Fruit fly (Drosophila melanogaster): ENCODE data around the gene PIG-K.

PIG-K gene

dm6 chrX:2036800-2037488, 27.8 kb upstream of the PIG-K start (continued):
- TF ChIP-seq CG7839 (tag; optimal IDR thresholded peaks at IDR 0.05), result peak; percentile 18
- TF ChIP-seq CG6254 (GFP tag; optimal IDR thresholded peaks at IDR 0.05), result peak; percentile 86
- TF ChIP-seq CG5953 (GFP tag; IDR thresholded peaks at IDR 0.05), result no peak
- TF ChIP-seq B-H2 (GFP tag; optimal IDR thresholded peaks at IDR 0.05), result no peak
- TF ChIP-seq Blimp-1 (GFP tag; optimal IDR thresholded peaks at IDR 0.05), result peak; percentile 24
- peak; percentile 90 for TF ChIP-seq sens (GFP tag)
- no peak for TF ChIP-seq CG7928 (GFP tag; optimal IDR thresholded peaks at IDR 0.05)
- TF ChIP-seq HLH54F (GFP tag; optimal IDR thresholded peaks at IDR 0.05), result peak; percentile 14
- TF ChIP-seq CG18599 (GFP tag; optimal IDR thresholded peaks at IDR 0.05), result peak; percentile 12
- no peak for TF ChIP-seq CG6175 (GFP tag; IDR thresholded peaks at IDR 0.05)
- TF ChIP-seq CG18262 (tag; optimal IDR thresholded peaks at IDR 0.05), result peak; percentile 28
- TF ChIP-seq CG1603 (tag; optimal IDR thresholded peaks at IDR 0.05), result peak; percentile 44
- TF ChIP-seq Jarid2 (GFP tag; optimal IDR thresholded peaks at IDR 0.05), result no peak
- no peak for TF ChIP-seq org-1 (GFP tag; optimal IDR thresholded peaks at IDR 0.05)
- peak; percentile 38; the same call in 1 of the 2 replicates for TF ChIP-seq Xrp1 (GFP tag; IDR thresholded peaks at IDR 0.05)
- TF ChIP-seq zen2 (GFP tag; IDR thresholded peaks at IDR 0.05; ENCODE audit: partially characterized antibody), result no peak
- TF ChIP-seq pum (GFP tag; optimal IDR thresholded peaks at IDR 0.05), result peak; percentile 11
- TF ChIP-seq phol (tag; optimal IDR thresholded peaks at IDR 0.05), result peak; percentile 39
- peak; percentile 4 for TF ChIP-seq bcd (GFP tag; optimal IDR thresholded peaks at IDR 0.05)
- TF ChIP-seq CG30403 (GFP tag; optimal IDR thresholded peaks at IDR 0.05), result peak; percentile 34
- no peak for TF ChIP-seq CG17385 (GFP tag; optimal IDR thresholded peaks at IDR 0.05)
- peak; percentile 30 for TF ChIP-seq nmo (GFP tag; optimal IDR thresholded peaks at IDR 0.05)
- peak; percentile 17 for TF ChIP-seq CG17359 (tag; optimal IDR thresholded peaks at IDR 0.05)
- peak; percentile 90 for TF ChIP-seq D19B (GFP tag; optimal IDR thresholded peaks at IDR 0.05)
- peak; percentile 18; the same call in 1 of the 2 replicates for TF ChIP-seq Ptx1 (GFP tag; IDR thresholded peaks at IDR 0.05)
- TF ChIP-seq da (GFP tag; optimal IDR thresholded peaks at IDR 0.05), result no peak
- TF ChIP-seq pnt (GFP tag; optimal IDR thresholded peaks at IDR 0.05), result peak; percentile 31
- TF ChIP-seq sug (tag; optimal IDR thresholded peaks at IDR 0.05), result no peak
- TF ChIP-seq cas (GFP tag; IDR thresholded peaks at IDR 0.05), result no peak
- no peak for TF ChIP-seq peb (GFP tag; IDR thresholded peaks at IDR 0.05)
- TF ChIP-seq CG11504 (tag; optimal IDR thresholded peaks at IDR 0.05), result peak; percentile 50
- no peak for TF ChIP-seq Ssrp (tag; optimal IDR thresholded peaks at IDR 0.05)
- TF ChIP-seq CG15011 (GFP tag; optimal IDR thresholded peaks at IDR 0.05), result no peak
- no peak for TF ChIP-seq vnd (GFP tag; IDR thresholded peaks at IDR 0.05; ENCODE audit: partially characterized antibody)
- TF ChIP-seq CG9609 (GFP tag; optimal IDR thresholded peaks at IDR 0.05), result no peak
- TF ChIP-seq CG31224 (GFP tag; IDR thresholded peaks at IDR 0.05), result 0 out of 2 replicates have a peak, but pooled peaks have one; percentile 4
- no peak for TF ChIP-seq CG34224 (GFP tag; IDR thresholded peaks at IDR 0.05; ENCODE audit: partially characterized antibody)
- peak; percentile 92 for TF ChIP-seq row (GFP tag; IDR thresholded peaks at IDR 0.05)
- TF ChIP-seq az2 (GFP tag; optimal IDR thresholded peaks at IDR 0.05), result peak; percentile 25
- no peak for TF ChIP-seq Fer2 (tag; optimal IDR thresholded peaks at IDR 0.05)
- TF ChIP-seq fd96Cb (tag; optimal IDR thresholded peaks at IDR 0.05), result no peak
- peak; percentile 36 for TF ChIP-seq eyg (GFP tag; optimal IDR thresholded peaks at IDR 0.05)
- TF ChIP-seq tna (GFP tag; IDR thresholded peaks at IDR 0.05; ENCODE audit: partially characterized antibody), result no peak
- TF ChIP-seq CG7357 (GFP tag; IDR thresholded peaks at IDR 0.05), result no peak
- TF ChIP-seq nau (GFP tag; optimal IDR thresholded peaks at IDR 0.05), result no peak
- peak in 1 of 2 experiments; percentile 13 for TF ChIP-seq bsh (GFP tag; optimal IDR thresholded peaks at IDR 0.05)
- TF ChIP-seq Med (GFP tag), result peak; percentile 77
- no peak for TF ChIP-seq luna (GFP tag; optimal IDR thresholded peaks at IDR 0.05)
- peak in 1 of 2 experiments; percentile 25 for TF ChIP-seq chif (GFP tag; optimal IDR thresholded peaks at IDR 0.05)
